Fruit fly (Drosophila melanogaster): ENCODE measurements around the gene CG33689.

CG33689 gene

dm6 chr3L:16228659-16229205 is 28.7 kb downstream of the CG33689 start, which contains the start of gene Tmx3 (continued):
- peak; percentile 77 for TF ChIP-seq danr (GFP tag; IDR thresholded peaks at IDR 0.05)
- TF ChIP-seq eyg (GFP tag; optimal IDR thresholded peaks at IDR 0.05): no peak
- TF ChIP-seq crc (GFP tag; optimal IDR thresholded peaks at IDR 0.05): no peak
- peak; percentile 91 for TF ChIP-seq otp (GFP tag; IDR thresholded peaks at IDR 0.05)
- peak; percentile 50 for TF ChIP-seq ATbp (GFP tag; optimal IDR thresholded peaks at IDR 0.05)
- TF ChIP-seq ro (GFP tag; IDR thresholded peaks at IDR 0.05): peak; percentile 85
- TF ChIP-seq CG12236 (GFP tag; optimal IDR thresholded peaks at IDR 0.05): no peak
- TF ChIP-seq CG15073 (GFP tag; optimal IDR thresholded peaks at IDR 0.05): peak; percentile 42
- TF ChIP-seq ab (GFP tag; optimal IDR thresholded peaks at IDR 0.05): no peak
- TF ChIP-seq CG8290 (GFP tag; optimal IDR thresholded peaks at IDR 0.05): peak; percentile 83
- peak in 1 of 2 experiments; percentile 19 for TF ChIP-seq CG8290 (tag; optimal IDR thresholded peaks at IDR 0.05)
- TF ChIP-seq gfzf (GFP tag; optimal IDR thresholded peaks at IDR 0.05): peak; percentile 60
- peak; percentile 93 for TF ChIP-seq CG2712 (tag; optimal IDR thresholded peaks at IDR 0.05)
- TF ChIP-seq Hr39 (optimal IDR thresholded peaks at IDR 0.05): no peak
- TF ChIP-seq CG9932 (GFP tag; IDR thresholded peaks at IDR 0.05): peak; percentile 96
- peak; percentile 67 for TF ChIP-seq onecut (GFP tag; IDR thresholded peaks at IDR 0.05)
- TF ChIP-seq bigmax (GFP tag; optimal IDR thresholded peaks at IDR 0.05): no peak
- peak; percentile 28 for TF ChIP-seq CG6254 (GFP tag; optimal IDR thresholded peaks at IDR 0.05)
- peak; percentile 92 for TF ChIP-seq Dek (tag; optimal IDR thresholded peaks at IDR 0.05)
- TF ChIP-seq CG12071 (GFP tag; optimal IDR thresholded peaks at IDR 0.05): no peak
- peak; percentile 83 for TF ChIP-seq CG32767 (GFP tag; IDR thresholded peaks at IDR 0.05)
- TF ChIP-seq Dll (GFP tag; IDR thresholded peaks at IDR 0.05; ENCODE audit: partially characterized antibody): 0 out of 4 replicates have a peak, but pooled peaks have one; percentile 38
- peak; percentile 90 for TF ChIP-seq cwo (GFP tag; optimal IDR thresholded peaks at IDR 0.05)
- peak; percentile 49 for TF ChIP-seq maf-S (GFP tag; optimal IDR thresholded peaks at IDR 0.05)
- no peak for TF ChIP-seq Mes4 (GFP tag; optimal IDR thresholded peaks at IDR 0.05)
- TF ChIP-seq CG15514 (GFP tag; optimal IDR thresholded peaks at IDR 0.05): peak; percentile 69
- peak; percentile 84 for TF ChIP-seq YL-1 (GFP tag; optimal IDR thresholded peaks at IDR 0.05)
- peak; percentile 66 for TF ChIP-seq bab2 (GFP tag; optimal IDR thresholded peaks at IDR 0.05)
- peak; percentile 68 for TF ChIP-seq Ada2b (GFP tag; IDR thresholded peaks at IDR 0.05)
- TF ChIP-seq emc (GFP tag; optimal IDR thresholded peaks at IDR 0.05): peak; percentile 19
- TF ChIP-seq Myb (GFP tag; optimal IDR thresholded peaks at IDR 0.05): peak; percentile 20
- TF ChIP-seq ind (GFP tag; optimal IDR thresholded peaks at IDR 0.05): peak; percentile 82
- TF ChIP-seq gcm2 (GFP tag; optimal IDR thresholded peaks at IDR 0.05): peak; percentile 46
- no peak for TF ChIP-seq chm (GFP tag; IDR thresholded peaks at IDR 0.05)
- TF ChIP-seq dm (GFP tag; optimal IDR thresholded peaks at IDR 0.05): peak; percentile 93
- no peak for TF ChIP-seq CG15479 (GFP tag; optimal IDR thresholded peaks at IDR 0.05)
- TF ChIP-seq CG2678 (tag; optimal IDR thresholded peaks at IDR 0.05): peak; percentile 92
- peak; percentile 38 for TF ChIP-seq CG7786 (GFP tag; optimal IDR thresholded peaks at IDR 0.05)
- TF ChIP-seq twi (tag; optimal IDR thresholded peaks at IDR 0.05): no peak
- TF ChIP-seq tgo (GFP tag; IDR thresholded peaks at IDR 0.05): peak; percentile 94
- TF ChIP-seq CG10147 (GFP tag; optimal IDR thresholded peaks at IDR 0.05): peak; percentile 88
- TF ChIP-seq Max (GFP tag; optimal IDR thresholded peaks at IDR 0.05): peak; percentile 91
- no peak for TF ChIP-seq zf30C (GFP tag; optimal IDR thresholded peaks at IDR 0.05)
- no peak for TF ChIP-seq prd (optimal IDR thresholded peaks at IDR 0.05)
- peak; percentile 96 for TF ChIP-seq prd (GFP tag; IDR thresholded peaks at IDR 0.05)
- TF ChIP-seq scrt (GFP tag; optimal IDR thresholded peaks at IDR 0.05): peak; percentile 67
- peak; percentile 55 for TF ChIP-seq CHES-1-like (GFP tag; optimal IDR thresholded peaks at IDR 0.05)
- TF ChIP-seq CG3847 (GFP tag; IDR thresholded peaks at IDR 0.05): peak; percentile 94
- TF ChIP-seq ranshi (GFP tag; IDR thresholded peaks at IDR 0.05): peak; percentile 95
- peak; percentile 65 for TF ChIP-seq Antp (GFP tag; optimal IDR thresholded peaks at IDR 0.05)
- no peak for TF ChIP-seq odd (GFP tag; optimal IDR thresholded peaks at IDR 0.05)
- TF ChIP-seq CG9817 (tag; optimal IDR thresholded peaks at IDR 0.05): peak; percentile 90
